Fruit fly (Drosophila melanogaster): ENCODE measurements around the gene Fdx2.
A peak's percentile ranks its signal among the peaks of the same experiment; 100 is the strongest.

Fdx2 gene

DNA sequence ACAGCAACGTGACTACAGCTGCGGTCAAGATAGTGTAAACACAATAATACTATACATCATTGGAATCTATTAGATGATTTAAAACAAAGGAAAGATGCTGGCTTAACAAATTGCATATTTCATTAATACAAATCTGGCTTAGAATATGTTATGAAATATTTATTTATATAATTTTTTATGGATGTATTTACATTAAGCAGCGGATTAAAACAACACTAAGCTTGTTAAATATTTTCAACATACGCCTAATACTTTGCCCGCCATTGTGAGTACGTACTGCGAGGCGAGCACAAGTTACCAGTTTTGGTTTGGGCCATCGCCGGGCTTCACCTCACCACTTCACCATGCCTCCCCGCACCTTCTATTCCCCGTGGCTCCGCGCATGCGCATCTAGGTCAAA, 22.4 kb upstream of the Fdx2 start (continued):
- peak; percentile 60 for TF ChIP-seq CG12219 (GFP tag; optimal IDR thresholded peaks at IDR 0.05)
- no peak for TF ChIP-seq CG8478 (optimal IDR thresholded peaks at IDR 0.05)
- no peak for TF ChIP-seq CkIIα-i1 (GFP tag; IDR thresholded peaks at IDR 0.05)
- no peak for TF ChIP-seq Scr (GFP tag; IDR thresholded peaks at IDR 0.05; ENCODE audit: partially characterized antibody)
- peak; percentile 61; the same call in 1 of the 3 replicates for TF ChIP-seq gce (GFP tag; IDR thresholded peaks at IDR 0.05)
- no peak for TF ChIP-seq CG9797 (GFP tag; optimal IDR thresholded peaks at IDR 0.05)
- TF ChIP-seq H2.0 (GFP tag; IDR thresholded peaks at IDR 0.05), result peak; percentile 20; the same call in 1 of the 2 replicates
- TF ChIP-seq CG10147 (GFP tag; optimal IDR thresholded peaks at IDR 0.05), result peak; percentile 74
- TF ChIP-seq Atf-2 (GFP tag; optimal IDR thresholded peaks at IDR 0.05), result no peak
- TF ChIP-seq ssp (GFP tag; IDR thresholded peaks at IDR 0.05), result peak; percentile 39; the same call in 1 of the 2 replicates
- no peak for TF ChIP-seq h (optimal IDR thresholded peaks at IDR 0.05)
- TF ChIP-seq Mrtf (GFP tag; IDR thresholded peaks at IDR 0.05), result no peak
- TF ChIP-seq Hey (tag; optimal IDR thresholded peaks at IDR 0.05), result no peak
- peak; percentile 77 for TF ChIP-seq D19A (tag; optimal IDR thresholded peaks at IDR 0.05)
- peak; percentile 81 for TF ChIP-seq CG8924 (tag; optimal IDR thresholded peaks at IDR 0.05)
- peak; percentile 24 for TF ChIP-seq CG10543 (GFP tag; optimal IDR thresholded peaks at IDR 0.05)
- TF ChIP-seq CG11093 (GFP tag; IDR thresholded peaks at IDR 0.05), result 0 out of 3 replicates have a peak, but pooled peaks have one; percentile 60
- peak; percentile 52 to 86 for TF ChIP-seq bsh (GFP tag; optimal IDR thresholded peaks at IDR 0.05)
- TF ChIP-seq CG18599 (GFP tag; optimal IDR thresholded peaks at IDR 0.05), result peak; percentile 80
- TF ChIP-seq Fer1 (GFP tag; optimal IDR thresholded peaks at IDR 0.05), result peak; percentile 79
- peak; percentile 81 for TF ChIP-seq nmo (GFP tag; optimal IDR thresholded peaks at IDR 0.05)
- TF ChIP-seq CG8290 (GFP tag; optimal IDR thresholded peaks at IDR 0.05), result peak; percentile 11
- no peak for TF ChIP-seq CG8290 (tag; optimal IDR thresholded peaks at IDR 0.05)
- TF ChIP-seq ci (GFP tag; IDR thresholded peaks at IDR 0.05), result peak; percentile 61; the same call in 2 of the 3 replicates
- no peak for TF ChIP-seq CG17912 (GFP tag; optimal IDR thresholded peaks at IDR 0.05)
- TF ChIP-seq onecut (GFP tag; IDR thresholded peaks at IDR 0.05), result no peak
- peak; percentile 18; the same call in 1 of the 2 replicates for TF ChIP-seq Taf1 (GFP tag; IDR thresholded peaks at IDR 0.05)
- TF ChIP-seq D19B (GFP tag; optimal IDR thresholded peaks at IDR 0.05), result no peak
- no peak for TF ChIP-seq sna (GFP tag; IDR thresholded peaks at IDR 0.05; ENCODE audit: partially characterized antibody)
- peak; percentile 53 for TF ChIP-seq CG14441 (GFP tag; IDR thresholded peaks at IDR 0.05)
- no peak for TF ChIP-seq usp (GFP tag; optimal IDR thresholded peaks at IDR 0.05)
- peak; percentile 40 for TF ChIP-seq Max (GFP tag; optimal IDR thresholded peaks at IDR 0.05)
- peak; percentile 41 for TF ChIP-seq CG11723 (GFP tag; optimal IDR thresholded peaks at IDR 0.05)
- peak; percentile 75 for TF ChIP-seq CG17385 (GFP tag; optimal IDR thresholded peaks at IDR 0.05)
- TF ChIP-seq mam (GFP tag; optimal IDR thresholded peaks at IDR 0.05), result no peak
- TF ChIP-seq ranshi (GFP tag; IDR thresholded peaks at IDR 0.05), result peak; percentile 51; the same call in 1 of the 2 replicates
- TF ChIP-seq gsb-n (tag; optimal IDR thresholded peaks at IDR 0.05), result peak; percentile 61
- no peak for TF ChIP-seq nerfin-2 (GFP tag; IDR thresholded peaks at IDR 0.05; ENCODE audit: partially characterized antibody)
- TF ChIP-seq disco-r (GFP tag; optimal IDR thresholded peaks at IDR 0.05), result no peak
- no peak for TF ChIP-seq corto (GFP tag; optimal IDR thresholded peaks at IDR 0.05)
- TF ChIP-seq CG5245 (GFP tag; optimal IDR thresholded peaks at IDR 0.05), result peak; percentile 34
- no peak for TF ChIP-seq p53 (GFP tag; optimal IDR thresholded peaks at IDR 0.05)
- peak; percentile 74 for TF ChIP-seq Blimp-1 (GFP tag; optimal IDR thresholded peaks at IDR 0.05)
- peak; percentile 29 for TF ChIP-seq CG12104 (GFP tag; optimal IDR thresholded peaks at IDR 0.05)
- TF ChIP-seq btn (GFP tag; optimal IDR thresholded peaks at IDR 0.05), result no peak
- no peak for TF ChIP-seq CG7963 (GFP tag; IDR thresholded peaks at IDR 0.05; ENCODE audit: partially characterized antibody)
- TF ChIP-seq CG8281 (tag; optimal IDR thresholded peaks at IDR 0.05), result peak; percentile 40
- no peak for TF ChIP-seq CG13287 (GFP tag; IDR thresholded peaks at IDR 0.05; ENCODE audit: partially characterized antibody)
- TF ChIP-seq ap (GFP tag; IDR thresholded peaks at IDR 0.05), result peak; percentile 53
- TF ChIP-seq H15 (GFP tag; IDR thresholded peaks at IDR 0.05), result peak; percentile 42; the same call in 1 of the 3 replicates
- no peak for TF ChIP-seq CG1647 (GFP tag; optimal IDR thresholded peaks at IDR 0.05)
- no peak for TF ChIP-seq CG1832 (GFP tag; optimal IDR thresholded peaks at IDR 0.05)
